Worm (Caenorhabditis elegans): ENCODE measurements around the gene klo-1.

DNA sequence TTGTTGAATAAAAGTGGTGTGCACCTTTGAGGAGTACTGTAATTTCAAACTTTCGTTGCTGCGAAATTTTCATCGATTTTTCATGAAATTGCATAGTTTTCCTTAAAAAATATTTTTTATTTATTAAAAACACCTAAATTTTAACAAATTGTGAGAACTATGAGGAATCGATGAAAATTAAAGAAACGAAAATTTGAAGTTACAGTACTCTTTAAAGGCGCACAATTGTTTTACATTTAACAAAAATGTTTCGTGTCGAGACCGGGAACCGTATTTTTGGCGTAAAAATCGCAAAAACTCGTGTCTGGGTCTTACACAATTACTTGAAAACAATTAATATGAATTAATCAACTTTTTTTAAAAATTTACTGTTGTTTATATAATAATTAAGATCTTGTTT is 22.1 kb upstream of the klo-1 start, which contains the start of gene rdl-1:
- TF ChIP-seq ama-1 (optimal IDR thresholded peaks at IDR 0.05): no peak
- TF ChIP-seq R02D3.7 (tag; optimal IDR thresholded peaks at IDR 0.05): no peak
- no peak for TF ChIP-seq ztf-11 (tag; optimal IDR thresholded peaks at IDR 0.05)
- no peak for TF ChIP-seq fos-1 (tag; optimal IDR thresholded peaks at IDR 0.05)
- no peak for TF ChIP-seq skn-1 (tag; optimal IDR thresholded peaks at IDR 0.05)
